Worm (Caenorhabditis elegans) whole organism, L3 larva: ENCODE results near the gene aars-1.
A peak's percentile ranks its signal among the peaks of the same experiment; 100 is the strongest.

ENCODE experiments used
- R02D3.7 ChIP-seq: fragments of 150-350 bp; optimal IDR thresholded peaks from 2 replicates; lab custom pipeline; 2014; ENCODE audit warnings: missing biosample characterization, missing genetic modification characterization
- ZK546.5 ChIP-seq: sonication (generic microtip); optimal IDR thresholded peaks from 2 replicates; lab custom pipeline; 2017; ENCODE audit warnings: missing biosample characterization, missing genetic modification characterization
- aly-2 ChIP-seq: fragments of 150-350 bp; optimal IDR thresholded peaks from 2 replicates; lab custom pipeline; 2014; ENCODE audit warnings: missing biosample characterization, missing genetic modification characterization
- ama-1 ChIP-seq: fragments of 150-350 bp; optimal IDR thresholded peaks from 2 replicates; lab custom pipeline; 2018
- ceh-28 ChIP-seq: fragments of 150-350 bp; optimal IDR thresholded peaks from 2 replicates; lab custom pipeline; 2014; ENCODE audit warnings: missing biosample characterization, missing genetic modification reagents, missing genetic modification characterization
- ceh-82 ChIP-seq: fragments of 150-350 bp; optimal IDR thresholded peaks from 2 replicates; lab custom pipeline; 2014; ENCODE audit warnings: missing biosample characterization, missing genetic modification characterization
- ceh-9 ChIP-seq: sonication (generic microtip); optimal IDR thresholded peaks from 2 replicates; lab custom pipeline; 2018; ENCODE audit warnings: missing biosample characterization, missing genetic modification characterization
- daf-12 ChIP-seq: fragments of 150-350 bp; optimal IDR thresholded peaks from 2 replicates; lab custom pipeline; 2014; ENCODE audit warnings: missing biosample characterization, missing genetic modification reagents, missing genetic modification characterization
- egl-27 ChIP-seq: sonication (generic microtip); optimal IDR thresholded peaks from 4 replicates; lab custom pipeline; 2017; ENCODE audit warnings: missing biosample characterization, missing genetic modification reagents, missing genetic modification characterization
- egl-5 ChIP-seq: fragments of 150-350 bp; optimal IDR thresholded peaks from 2 replicates; lab custom pipeline; 2017; ENCODE audit warnings: missing biosample characterization, missing genetic modification reagents, missing genetic modification characterization, inconsistent platforms
- elt-1 ChIP-seq: fragments of 150-350 bp; optimal IDR thresholded peaks from 2 replicates; lab custom pipeline; 2014; ENCODE audit warnings: missing biosample characterization, missing genetic modification characterization
- elt-2 ChIP-seq: sonication (generic microtip); optimal IDR thresholded peaks from 2 replicates; lab custom pipeline; 2016; ENCODE audit warnings: missing genetic modification reagents, mild to moderate bottlenecking, missing genetic modification characterization, missing compliant biosample characterization
- elt-3 ChIP-seq, 3 experiments: fragments of 150-350 bp in 1 of 3; sonication (generic microtip) in 2 of 3; optimal IDR thresholded peaks; 2 replicates in 2 of 3; 4 replicates in 1 of 3; lab custom pipeline; 2014 to 2017; ENCODE audit warnings: missing biosample characterization in 3 of 3, missing genetic modification characterization in 3 of 3
- eor-1 ChIP-seq, 2 experiments: fragments of 150-350 bp; optimal IDR thresholded peaks; 2 replicates each; lab custom pipeline; 2014 to 2018; ENCODE audit warnings: missing biosample characterization in 2 of 2, missing genetic modification characterization in 2 of 2
- fkh-10 ChIP-seq: sonication (generic microtip); optimal IDR thresholded peaks from 2 replicates; lab custom pipeline; 2017; ENCODE audit warnings: missing biosample characterization, missing genetic modification reagents, missing genetic modification characterization
- fkh-2 ChIP-seq: fragments of 150-350 bp; optimal IDR thresholded peaks from 2 replicates; lab custom pipeline; 2014; ENCODE audit warnings: missing biosample characterization, missing genetic modification reagents, missing genetic modification characterization
- fos-1 ChIP-seq: fragments of 150-350 bp; optimal IDR thresholded peaks from 2 replicates; lab custom pipeline; 2014; ENCODE audit warnings: missing biosample characterization, missing genetic modification characterization
- hmg-11 ChIP-seq: sonication (generic microtip); optimal IDR thresholded peaks from 2 replicates; lab custom pipeline; 2016; ENCODE audit warnings: missing genetic modification characterization, missing compliant biosample characterization
- jun-1 ChIP-seq: fragments of 150-350 bp; optimal IDR thresholded peaks from 2 replicates; lab custom pipeline; 2014; ENCODE audit warnings: missing biosample characterization, missing genetic modification reagents, missing genetic modification characterization
- lin-15B ChIP-seq: fragments of 150-350 bp; optimal IDR thresholded peaks from 2 replicates; lab custom pipeline; 2014; ENCODE audit warnings: missing biosample characterization, missing genetic modification characterization
- lin-39 ChIP-seq: fragments of 150-350 bp; optimal IDR thresholded peaks from 2 replicates; lab custom pipeline; 2018; ENCODE audit warnings: missing biosample characterization, missing genetic modification reagents, missing genetic modification characterization
- lsy-12 ChIP-seq: sonication (generic microtip); optimal IDR thresholded peaks from 2 replicates; lab custom pipeline; 2016; ENCODE audit warnings: mild to moderate bottlenecking, missing genetic modification characterization, missing compliant biosample characterization
- mdl-1 ChIP-seq: fragments of 150-350 bp; optimal IDR thresholded peaks from 2 replicates; lab custom pipeline; 2014; ENCODE audit warnings: missing biosample characterization, missing genetic modification characterization
- mml-1 ChIP-seq: fragments of 150-350 bp; sonication (generic microtip); optimal IDR thresholded peaks from 3 replicates; lab custom pipeline; 2014; ENCODE audit warnings: missing biosample characterization, missing genetic modification characterization
- nfya-1 ChIP-seq: sonication (generic microtip); optimal IDR thresholded peaks from 2 replicates; lab custom pipeline; 2017; ENCODE audit warnings: missing genetic modification characterization, mild to moderate bottlenecking, missing compliant biosample characterization, antibody characterized with exemption, moderate library complexity; ENCODE audit not compliant: insufficient read depth
- nhr-11 ChIP-seq: fragments of 150-350 bp; optimal IDR thresholded peaks from 2 replicates; lab custom pipeline; 2014; ENCODE audit warnings: missing biosample characterization, missing genetic modification characterization
- nhr-12 ChIP-seq: fragments of 150-350 bp; optimal IDR thresholded peaks from 2 replicates; lab custom pipeline; 2014; ENCODE audit warnings: missing biosample characterization, missing genetic modification characterization
- nhr-23 ChIP-seq: fragments of 150-350 bp; optimal IDR thresholded peaks from 2 replicates; lab custom pipeline; 2014; ENCODE audit warnings: missing biosample characterization, missing genetic modification reagents, missing genetic modification characterization
- nhr-237 ChIP-seq: fragments of 150-350 bp; optimal IDR thresholded peaks from 2 replicates; lab custom pipeline; 2014; ENCODE audit warnings: missing biosample characterization, missing genetic modification characterization
- nhr-28 ChIP-seq: fragments of 150-350 bp; optimal IDR thresholded peaks from 2 replicates; lab custom pipeline; 2014; ENCODE audit warnings: missing biosample characterization, missing genetic modification characterization
- nhr-43 ChIP-seq: sonication (generic microtip); optimal IDR thresholded peaks from 2 replicates; lab custom pipeline; 2016; ENCODE audit warnings: mild to moderate bottlenecking, missing genetic modification characterization, missing compliant biosample characterization; ENCODE audit not compliant: poor library complexity, severe bottlenecking
- nhr-67 ChIP-seq: fragments of 150-350 bp; optimal IDR thresholded peaks from 2 replicates; lab custom pipeline; 2014; ENCODE audit warnings: missing biosample characterization, missing genetic modification characterization
- nhr-76 ChIP-seq: fragments of 150-350 bp; sonication (generic microtip); optimal IDR thresholded peaks from 5 replicates; lab custom pipeline; 2014; ENCODE audit warnings: missing biosample characterization, missing genetic modification characterization
- nhr-77 ChIP-seq: fragments of 150-350 bp; optimal IDR thresholded peaks from 2 replicates; lab custom pipeline; 2014; ENCODE audit warnings: missing biosample characterization, missing genetic modification characterization
- pha-4 ChIP-seq: fragments of 150-350 bp; optimal IDR thresholded peaks from 2 replicates; lab custom pipeline; 2014; ENCODE audit warnings: missing biosample characterization, missing genetic modification reagents, missing genetic modification characterization
- pqm-1 ChIP-seq: fragments of 150-350 bp; optimal IDR thresholded peaks from 2 replicates; lab custom pipeline; 2017; ENCODE audit warnings: missing biosample characterization, missing genetic modification characterization, inconsistent platforms
- sea-2 ChIP-seq: fragments of 150-350 bp; sonication (generic microtip); optimal IDR thresholded peaks from 4 replicates; lab custom pipeline; 2014; ENCODE audit warnings: missing biosample characterization, missing genetic modification reagents, missing genetic modification characterization
- skn-1 ChIP-seq: fragments of 150-350 bp; optimal IDR thresholded peaks from 2 replicates; lab custom pipeline; 2014; ENCODE audit warnings: missing biosample characterization, missing genetic modification characterization
- snpc-4 ChIP-seq: fragments of 150-350 bp; optimal IDR thresholded peaks from 2 replicates; lab custom pipeline; 2014; ENCODE audit warnings: missing biosample characterization, missing genetic modification characterization
- tbx-2 ChIP-seq: sonication (generic microtip); optimal IDR thresholded peaks from 2 replicates; lab custom pipeline; 2016; ENCODE audit warnings: mild to moderate bottlenecking, missing genetic modification characterization, missing compliant biosample characterization
- unc-62 ChIP-seq: fragments of 150-350 bp; sonication (generic microtip); optimal IDR thresholded peaks from 4 replicates; lab custom pipeline; 2014; ENCODE audit warnings: missing biosample characterization, missing genetic modification reagents, missing genetic modification characterization
- zag-1 ChIP-seq: fragments of 150-350 bp; optimal IDR thresholded peaks from 2 replicates; lab custom pipeline; 2014; ENCODE audit warnings: missing biosample characterization, missing genetic modification characterization
- ztf-11 ChIP-seq: fragments of 150-350 bp; optimal IDR thresholded peaks from 2 replicates; lab custom pipeline; 2014; ENCODE audit warnings: missing biosample characterization, missing genetic modification characterization
- ztf-4 ChIP-seq: fragments of 150-350 bp; optimal IDR thresholded peaks from 2 replicates; lab custom pipeline; 2014; ENCODE audit warnings: missing biosample characterization, missing genetic modification characterization

aars-1 gene

ce11 chrII:11484600-11484999 lies 20.3 kb upstream of the aars-1 start (continued):
- TF ChIP-seq sea-2 (GFP tag; lab: Kevin White, UChicago) (no peak), ztf-4 (tag; lab: Kevin White, UChicago) (no peak), nhr-67 (tag; lab: Kevin White, UChicago) (no peak), pqm-1 (peak; percentile 29), nhr-11 (no peak), R02D3.7 (tag; lab: Kevin White, UChicago) (no peak), nhr-12 (tag; lab: Kevin White, UChicago) (no peak), nhr-28 (no peak)

DNA sequence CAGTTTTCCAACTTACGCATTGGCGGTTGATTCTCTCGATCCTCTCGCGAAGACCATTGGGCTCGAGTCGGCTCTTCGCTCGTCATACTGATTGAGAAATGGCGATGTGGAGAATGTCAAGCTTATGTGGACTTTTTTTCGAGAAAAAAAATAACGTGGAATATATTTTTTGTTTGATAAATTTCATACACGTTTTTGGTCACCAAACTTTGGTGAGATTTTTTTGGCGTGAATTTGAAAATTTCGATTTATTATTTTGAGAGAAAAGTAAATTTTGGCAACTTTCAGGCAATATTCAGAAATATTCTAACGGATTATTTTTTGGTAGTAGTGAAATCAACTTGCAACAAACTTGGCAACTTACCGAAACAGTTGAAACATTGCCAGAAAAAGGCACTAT lies 14.8 kb upstream of the aars-1 start, which contains the start of gene W02B12.12:
W02B12.12 (minus strand) TSS at position 101 of the 400 bp plus-strand sequence.
- TF ChIP-seq daf-12 (tag; lab: Kevin White, UChicago), result no peak
- no peak for TF ChIP-seq nhr-43 (tag; lab: Kevin White, UChicago)
- TF ChIP-seq elt-1 (tag; lab: Kevin White, UChicago), result no peak
- no peak for TF ChIP-seq hmg-11 (tag; lab: Kevin White, UChicago)
- no peak for TF ChIP-seq nfya-1 (tag; lab: Kevin White, UChicago)
- TF ChIP-seq nhr-237, result no peak
- TF ChIP-seq fos-1 (tag; lab: Kevin White, UChicago), result no peak
- no peak for TF ChIP-seq ztf-11 (tag; lab: Kevin White, UChicago)
- TF ChIP-seq tbx-2, result no peak
- TF ChIP-seq eor-1 (tag; optimal IDR thresholded peaks at IDR 0.05; lab: Kevin White, UChicago), result no peak
- TF ChIP-seq zag-1 (tag; lab: Kevin White, UChicago), result no peak
- no peak for TF ChIP-seq lin-15B (tag; lab: Kevin White, UChicago)
- no peak for TF ChIP-seq ceh-28 (tag; lab: Kevin White, UChicago)
- TF ChIP-seq fkh-10 (GFP tag; lab: Kevin White, UChicago), result no peak
- no peak for TF ChIP-seq nhr-76 (tag; lab: Kevin White, UChicago)
- no peak for TF ChIP-seq ceh-9 (tag; lab: Kevin White, UChicago)

DNA sequence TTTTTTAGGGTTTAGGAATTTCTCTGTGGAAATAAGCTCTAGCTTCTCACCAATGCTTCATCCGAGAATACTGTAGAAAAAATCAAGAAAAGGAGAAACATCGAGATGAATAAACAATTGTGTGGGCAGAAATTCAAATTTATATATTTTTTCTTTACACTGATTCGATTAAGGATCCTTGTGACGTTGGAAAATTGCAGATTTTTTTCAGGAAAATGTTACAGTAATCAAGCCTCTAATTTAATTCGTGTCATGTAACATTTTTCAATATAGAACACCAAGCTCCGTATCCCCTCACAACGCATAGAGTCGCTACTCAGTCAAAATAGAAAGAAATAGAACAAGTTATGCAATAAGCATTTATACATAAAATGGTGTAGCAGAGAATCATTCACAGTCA lies 12.1 kb upstream of the aars-1 start, which contains the start of gene W02B12.16:
W02B12.16 (minus strand) TSS at position 101 of the 400 bp plus-strand sequence.
- TF ChIP-seq nhr-43 (tag; lab: Kevin White, UChicago), result peak; percentile 2
- TF ChIP-seq elt-2 (tag; lab: Kevin White, UChicago), result no peak

DNA sequence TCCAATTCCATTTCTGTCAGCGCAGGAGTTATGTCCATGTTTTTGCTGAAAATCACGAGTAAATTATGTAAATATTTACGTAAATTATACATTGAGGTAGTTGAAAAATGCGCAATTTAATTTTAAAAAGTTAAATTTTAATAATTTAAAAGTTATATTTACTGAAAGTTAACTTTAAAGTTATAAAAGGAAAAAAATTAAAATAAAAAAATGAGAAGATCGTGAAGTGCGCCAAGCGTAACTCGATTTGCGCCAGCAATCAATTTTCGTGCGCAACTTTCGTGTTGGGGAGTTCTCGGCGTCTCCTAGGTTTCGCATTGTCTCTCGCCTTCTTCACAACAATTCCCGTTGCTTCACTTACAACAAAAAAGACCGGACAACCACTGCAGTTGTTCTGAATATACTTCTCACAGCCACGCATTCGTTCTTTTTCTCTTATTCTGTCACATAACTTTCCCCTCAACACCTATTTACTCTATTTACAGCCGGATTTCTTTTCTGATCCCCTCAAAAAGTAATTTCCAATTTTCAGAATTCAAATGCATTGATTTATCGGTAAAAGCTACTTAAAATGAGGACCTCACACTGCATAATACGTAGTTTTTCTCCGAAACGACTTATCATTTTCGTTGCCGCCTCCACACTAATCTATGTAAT lies 9.4 kb upstream of the aars-1 start, which contains the start of the genes metl-1 and W02B12.11:
metl-1 (minus strand) TSS at position 51 of the 657 bp plus-strand sequence.
W02B12.11 (plus strand) TSS at position 337 of the 657 bp plus-strand sequence.
- TF ChIP-seq aly-2 (tag; lab: Kevin White, UChicago), result no peak
- peak; percentile 58 for TF ChIP-seq ceh-82 (tag; lab: Kevin White, UChicago)
- no peak for TF ChIP-seq ztf-11 (tag; lab: Kevin White, UChicago)
- TF ChIP-seq elt-3 (tag; optimal IDR thresholded peaks at IDR 0.05; lab: Kevin White, UChicago), result no peak
- peak; percentile 40 for TF ChIP-seq lin-39 (tag; lab: Kevin White, UChicago)
- TF ChIP-seq ama-1 (lab: Kevin White, UChicago), result no peak
- no peak for TF ChIP-seq eor-1 (tag; optimal IDR thresholded peaks at IDR 0.05; lab: Kevin White, UChicago)
- TF ChIP-seq fkh-10 (GFP tag; lab: Kevin White, UChicago), result no peak
- TF ChIP-seq nhr-11, result no peak
- TF ChIP-seq lin-15B (tag; lab: Kevin White, UChicago), result peak; percentile 69
- no peak for TF ChIP-seq pha-4 (tag; lab: Kevin White, UChicago)
- peak; percentile 81 for TF ChIP-seq R02D3.7 (tag; lab: Kevin White, UChicago)
- TF ChIP-seq nhr-77 (tag; lab: Kevin White, UChicago), result peak; percentile 10
- TF ChIP-seq fos-1 (tag; lab: Kevin White, UChicago), result no peak
- no peak for TF ChIP-seq egl-27 (tag; lab: Kevin White, UChicago)
- peak; percentile 62 for TF ChIP-seq jun-1 (tag; lab: Kevin White, UChicago)
- peak; percentile 63 for TF ChIP-seq ceh-28 (tag; lab: Kevin White, UChicago)
- peak; percentile 44 for TF ChIP-seq skn-1 (tag; lab: Kevin White, UChicago)
- peak; percentile 36 for TF ChIP-seq egl-5 (tag; lab: Kevin White, UChicago)
- TF ChIP-seq ztf-4 (tag; lab: Kevin White, UChicago), result no peak
- TF ChIP-seq ceh-9 (tag; lab: Kevin White, UChicago), result no peak
- peak; percentile 95 for TF ChIP-seq nhr-23 (tag; lab: Kevin White, UChicago)
- TF ChIP-seq nhr-237, result no peak
- no peak for TF ChIP-seq ZK546.5 (tag; lab: Kevin White, UChicago)
- peak; percentile 26 for TF ChIP-seq pqm-1
- peak; percentile 80 for TF ChIP-seq tbx-2
- peak; percentile 65 for TF ChIP-seq lsy-12
- no peak for TF ChIP-seq nhr-12 (tag; lab: Kevin White, UChicago)
- no peak for TF ChIP-seq daf-12 (tag; lab: Kevin White, UChicago)
- no peak for TF ChIP-seq snpc-4 (tag; lab: Kevin White, UChicago)
- TF ChIP-seq hmg-11 (tag; lab: Kevin White, UChicago), result peak; percentile 83
- TF ChIP-seq nhr-43 (tag; lab: Kevin White, UChicago), result peak; percentile 86
- TF ChIP-seq unc-62 (GFP tag; lab: Kevin White, UChicago), result no peak
- TF ChIP-seq fkh-2, result no peak
- TF ChIP-seq mml-1 (tag; lab: Kevin White, UChicago), result no peak
- no peak for TF ChIP-seq nfya-1 (tag; lab: Kevin White, UChicago)
- TF ChIP-seq mdl-1, result no peak
